Fruit fly (Drosophila melanogaster) whole organism, prepupa: ENCODE data around the gene Arts.

Experiments used
- CG9139 ChIP-seq: fragments of 200-800 bp; sonication (Bioruptor generic); optimal IDR thresholded peaks from 3 replicates; lab custom pipeline; 2017; ENCODE audit warnings: missing biosample characterization, mild to moderate bottlenecking, missing genetic modification characterization
- Met ChIP-seq: fragments of 200-800 bp; sonication (Bioruptor generic); optimal IDR thresholded peaks from 3 replicates; lab custom pipeline; 2016; ENCODE audit warnings: missing biosample characterization, missing genetic modification characterization

DNA sequence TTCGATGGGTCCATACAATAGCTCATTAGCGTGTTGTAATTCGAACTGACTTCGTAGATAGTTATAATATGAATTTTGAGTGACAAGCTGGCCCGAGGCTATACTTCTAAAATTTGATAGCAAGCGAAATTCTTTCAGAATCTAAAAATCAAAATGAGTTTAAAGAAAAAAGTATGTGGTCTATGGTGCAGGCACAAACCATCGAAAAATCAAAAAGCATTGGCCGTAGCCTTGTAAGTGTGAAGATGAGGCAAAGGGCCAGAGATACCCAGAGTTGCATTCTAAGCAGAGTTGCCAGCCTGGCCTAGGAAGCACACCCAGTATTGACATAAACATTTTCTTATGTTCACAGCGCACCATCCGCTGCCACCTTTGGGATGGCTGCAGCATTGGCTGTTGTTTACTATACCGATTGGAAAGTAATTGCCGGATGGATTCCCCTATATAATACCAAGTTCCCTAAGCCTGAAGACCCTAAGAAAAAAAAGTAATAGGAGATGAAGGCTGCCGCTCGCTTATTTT, 35.9 kb upstream of the Arts start, which contains the start of gene UQCR-6.4L:
- TF ChIP-seq CG9139 (GFP tag; lab: Kevin White, UChicago) = no peak
- TF ChIP-seq Met (GFP tag; lab: Kevin White, UChicago) = no peak
